Worm (Caenorhabditis elegans): ENCODE measurements around the gene cng-2.

DNA sequence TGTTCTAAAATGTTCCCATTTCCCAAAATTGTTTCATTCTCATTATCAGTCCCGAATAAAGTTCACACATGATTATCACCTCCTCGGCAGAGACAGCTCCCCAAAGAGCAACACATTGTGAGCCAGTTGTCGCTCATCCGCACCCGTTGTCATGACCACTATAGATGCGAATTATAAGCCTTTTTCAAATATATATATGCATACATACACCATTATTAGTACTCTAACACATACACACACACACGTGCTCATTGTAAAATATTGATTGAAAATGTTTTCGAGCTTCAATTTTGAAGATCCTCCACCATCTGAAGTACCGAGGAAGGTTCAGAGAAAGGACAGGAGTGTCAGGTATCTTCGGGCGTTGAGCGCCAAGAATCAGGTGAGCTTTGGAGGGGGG, at the start of gene cng-2, which contains the start of gene Y76B12C.9:
- TF ChIP-seq med-1 (GFP tag; optimal IDR thresholded peaks at IDR 0.05; ENCODE audit: insufficient read depth) (no peak), tab-1 (GFP tag; IDR thresholded peaks at IDR 0.05) (no peak), flt-1 (GFP tag; IDR thresholded peaks at IDR 0.05) (no peak)
